Fruit fly (Drosophila melanogaster): ENCODE data around the gene tna.

Gene tna

DNA sequence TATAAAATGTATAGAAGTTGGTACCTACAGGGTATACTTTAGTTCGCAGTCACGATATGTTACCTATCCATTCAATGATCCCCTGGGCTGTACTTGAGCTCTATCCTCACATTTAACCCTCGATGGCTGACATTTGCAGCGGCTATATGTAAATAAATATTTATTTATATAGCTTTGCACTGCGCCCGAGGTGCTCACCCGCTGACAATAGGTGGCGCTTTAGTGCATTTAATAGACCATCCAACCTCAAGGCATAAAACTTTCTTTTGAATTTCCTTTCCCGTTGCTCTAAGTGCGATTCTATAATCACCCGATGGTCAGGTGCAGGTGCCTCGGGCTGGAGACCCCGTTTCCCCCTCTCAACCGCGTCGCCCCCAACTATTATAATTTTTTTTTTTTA lies 81.9 kb downstream of the tna start:
- peak; percentile 73 for TF ChIP-seq CTCF (GFP tag; optimal IDR thresholded peaks at IDR 0.05)
- no peak for TF ChIP-seq odd (GFP tag; optimal IDR thresholded peaks at IDR 0.05)
- no peak for TF ChIP-seq Opbp (GFP tag; IDR thresholded peaks at IDR 0.05; ENCODE audit: partially characterized antibody)
- no peak for TF ChIP-seq wdn (GFP tag; IDR thresholded peaks at IDR 0.05)

dm6 chr3L:10918454-10918853 lies 83.1 kb downstream of the tna start:
- TF ChIP-seq CG11560 (tag; IDR thresholded peaks at IDR 0.05) = 0 out of 3 replicates have a peak, but pooled peaks have one; percentile 12
- peak; percentile 3 for TF ChIP-seq sens (GFP tag)
- TF ChIP-seq Side (GFP tag; optimal IDR thresholded peaks at IDR 0.05) = no peak
- TF ChIP-seq CG11456 (GFP tag; IDR thresholded peaks at IDR 0.05) = 0 out of 3 replicates have a peak, but pooled peaks have one; percentile 41
- TF ChIP-seq Max (GFP tag; optimal IDR thresholded peaks at IDR 0.05) = no peak

DNA sequence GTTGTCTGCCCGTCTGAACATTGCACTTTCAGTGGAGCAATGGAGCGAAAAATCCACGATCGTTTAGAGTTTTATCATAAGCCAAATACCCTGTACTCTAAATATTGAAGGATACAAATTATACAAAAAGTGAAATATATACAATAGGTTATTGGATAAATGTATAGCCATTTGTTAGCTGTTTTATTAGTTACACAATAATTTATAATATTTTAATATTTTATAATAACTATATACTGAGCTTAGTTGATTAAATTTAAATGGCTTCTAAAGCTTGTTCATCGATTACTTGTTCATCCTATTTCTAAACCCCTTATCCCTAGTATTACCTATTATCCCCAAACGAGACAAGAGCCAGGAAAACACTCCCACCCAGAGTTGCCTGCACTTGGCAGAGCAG lies 87.6 kb downstream of the tna start:
- TF ChIP-seq nom (GFP tag; optimal IDR thresholded peaks at IDR 0.05) (peak; percentile 9), bsh (GFP tag; optimal IDR thresholded peaks at IDR 0.05) (peak in 1 of 2 experiments; percentile 52), Drgx (GFP tag; IDR thresholded peaks at IDR 0.05) (peak; percentile 33; the same call in 1 of the 2 replicates), gcm (GFP tag; optimal IDR thresholded peaks at IDR 0.05) (no peak)

dm6 chr3L:10924683-10925082 lies 89.4 kb downstream of the tna start:
- TF ChIP-seq CG12769 (tag; optimal IDR thresholded peaks at IDR 0.05) (no peak), cad (GFP tag; optimal IDR thresholded peaks at IDR 0.05) (no peak), pb (GFP tag; optimal IDR thresholded peaks at IDR 0.05) (no peak), CG4282 (GFP tag; optimal IDR thresholded peaks at IDR 0.05) (no peak), bigmax (GFP tag; optimal IDR thresholded peaks at IDR 0.05) (no peak), tin (GFP tag; optimal IDR thresholded peaks at IDR 0.05) (no peak), Dll (GFP tag; IDR thresholded peaks at IDR 0.05; ENCODE audit: partially characterized antibody) (no peak), tio (GFP tag; optimal IDR thresholded peaks at IDR 0.05) (no peak)

Measured in whole organism, embryonic.